Fruit fly (Drosophila melanogaster) whole organism, embryonic: ENCODE results near the gene Pp1alpha-96A.

Source experiments
- Asciz ChIP-seq: fragments of 200-800 bp; sonication (Bioruptor generic); optimal IDR thresholded peaks from 2 replicates; lab custom pipeline; 2017; ENCODE audit warnings: missing biosample characterization, mild to moderate bottlenecking, missing genetic modification characterization, missing genetic modification reagents
- CG10959 ChIP-seq: fragments of 200-800 bp; sonication (Bioruptor generic); IDR thresholded peaks from 2 replicates; pipeline ENCODE4 v1.3.6; 2022; ENCODE audit warnings: missing biosample characterization, missing genetic modification characterization
- CG12299 ChIP-seq: fragments of 200-800 bp; sonication (Bioruptor generic); optimal IDR thresholded peaks from 2 replicates; lab custom pipeline; 2018; ENCODE audit warnings: missing biosample characterization, mild to moderate bottlenecking, missing genetic modification characterization
- Lpt ChIP-seq: fragments of >200 bp; optimal IDR thresholded peaks from 2 replicates; lab custom pipeline; 2018; ENCODE audit warnings: missing biosample characterization, missing genetic modification characterization
- Rx ChIP-seq: fragments of 200-800 bp; sonication (Bioruptor generic); IDR thresholded peaks from 2 replicates; pipeline ENCODE4 v1.3.6; 2022; ENCODE audit warnings: missing biosample characterization, missing genetic modification characterization
- croc ChIP-seq: fragments of 200-800 bp; sonication (Bioruptor generic); conservative IDR thresholded peaks from 3 replicates; pipeline ENCODE4 v1.3.6; 2022; ENCODE audit warnings: missing biosample characterization, missing genetic modification characterization
- kay ChIP-seq: fragments of 200-800 bp; sonication (Bioruptor generic); optimal IDR thresholded peaks from 2 replicates; lab custom pipeline; 2016; ENCODE audit warnings: missing biosample characterization, missing genetic modification characterization
- nom ChIP-seq: fragments of 200-800 bp; sonication (Bioruptor generic); optimal IDR thresholded peaks from 2 replicates; lab custom pipeline; 2017; ENCODE audit warnings: missing biosample characterization, missing genetic modification characterization, mild to moderate bottlenecking, moderate library complexity, missing genetic modification reagents
- yki ChIP-seq: fragments of >200 bp; optimal IDR thresholded peaks from 3 replicates; lab custom pipeline; 2018

dm6 chr3R:24556554-24556953 is 38.5 kb downstream of the Pp1alpha-96A start:
- TF ChIP-seq nom (GFP tag; lab: Kevin White, UChicago) (no peak), CG12299 (tag; lab: Kevin White, UChicago) (no peak), Lpt (GFP tag; lab: Kevin White, UChicago) (no peak), CG10959 (no peak), kay (no peak), Asciz (GFP tag; lab: Kevin White, UChicago) (no peak), croc (GFP tag; lab: Robert Waterston, UW) (no peak), Rx (no peak), yki (lab: Kevin White, UChicago) (no peak)
